Fruit fly (Drosophila melanogaster) whole organism, pupa: Measurements from ENCODE around the gene mtgo.

Experiments used
- CG10348 ChIP-seq: fragments of 200-800 bp; sonication (Bioruptor generic); IDR thresholded peaks from 2 replicates; pipeline ENCODE4 v1.3.6; 2022; ENCODE audit warnings: missing biosample characterization, missing genetic modification characterization
- CG12605 ChIP-seq: fragments of 200-800 bp; sonication (Bioruptor generic); IDR thresholded peaks from 2 replicates; pipeline ENCODE4 v1.3.6; 2022; ENCODE audit warnings: missing biosample characterization, missing genetic modification characterization
- CG13204 ChIP-seq: fragments of 200-800 bp; sonication (Bioruptor generic); optimal IDR thresholded peaks from 2 replicates; lab custom pipeline; 2018; ENCODE audit warnings: missing biosample characterization, mild to moderate bottlenecking, missing genetic modification characterization, moderate library complexity
- CG14655 ChIP-seq: fragments of 200-800 bp; sonication (Bioruptor generic); optimal IDR thresholded peaks from 3 replicates; lab custom pipeline; 2017; ENCODE audit warnings: mild to moderate bottlenecking, missing biosample characterization, missing genetic modification reagents, missing genetic modification characterization
- CG15710 ChIP-seq: fragments of 200-800 bp; sonication (Bioruptor generic); optimal IDR thresholded peaks from 2 replicates; lab custom pipeline; 2018; ENCODE audit warnings: missing biosample characterization, mild to moderate bottlenecking, missing genetic modification characterization, moderate library complexity
- CG17806 ChIP-seq: fragments of 200-800 bp; sonication (Bioruptor generic); optimal IDR thresholded peaks from 2 replicates; lab custom pipeline; 2018; ENCODE audit warnings: missing biosample characterization, mild to moderate bottlenecking, missing genetic modification characterization, moderate library complexity
- CG32121 ChIP-seq: fragments of 200-800 bp; sonication (Bioruptor generic); IDR thresholded peaks from 2 replicates; pipeline ENCODE4 v1.3.6; 2022; ENCODE audit warnings: missing biosample characterization, missing genetic modification characterization
- CG8301 ChIP-seq: fragments of 200-800 bp; sonication (Bioruptor generic); optimal IDR thresholded peaks from 2 replicates; lab custom pipeline; 2018; ENCODE audit warnings: missing biosample characterization, mild to moderate bottlenecking, missing genetic modification characterization
- Ets98B ChIP-seq: fragments of 200-800 bp; sonication (Bioruptor generic); IDR thresholded peaks from 2 replicates; pipeline ENCODE4 v1.3.6; 2022; ENCODE audit warnings: missing biosample characterization, missing genetic modification characterization
- Pif1B ChIP-seq: fragments of 200-800 bp; sonication (Bioruptor generic); optimal IDR thresholded peaks from 3 replicates; lab custom pipeline; 2016; ENCODE audit warnings: missing biosample characterization, missing genetic modification characterization
- Snoo ChIP-seq: fragments of 200-800 bp; sonication (Bioruptor generic); optimal IDR thresholded peaks from 3 replicates; lab custom pipeline; 2017; ENCODE audit warnings: missing biosample characterization, mild to moderate bottlenecking, missing genetic modification characterization, inconsistent platforms
- fd96Ca ChIP-seq: fragments of 200-800 bp; sonication (Bioruptor generic); IDR thresholded peaks from 3 replicates; pipeline ENCODE4 v1.3.6; 2022; ENCODE audit warnings: missing biosample characterization, missing genetic modification characterization
- gl ChIP-seq: fragments of 200-800 bp; sonication (Bioruptor generic); optimal IDR thresholded peaks from 2 replicates; lab custom pipeline; 2018; ENCODE audit warnings: missing biosample characterization, mild to moderate bottlenecking, missing genetic modification characterization
- rn ChIP-seq: fragments of 200-800 bp; sonication (Bioruptor generic); IDR thresholded peaks from 2 replicates; pipeline ENCODE4 v1.3.6; 2022; ENCODE audit warnings: missing biosample characterization, missing genetic modification characterization

mtgo gene

DNA sequence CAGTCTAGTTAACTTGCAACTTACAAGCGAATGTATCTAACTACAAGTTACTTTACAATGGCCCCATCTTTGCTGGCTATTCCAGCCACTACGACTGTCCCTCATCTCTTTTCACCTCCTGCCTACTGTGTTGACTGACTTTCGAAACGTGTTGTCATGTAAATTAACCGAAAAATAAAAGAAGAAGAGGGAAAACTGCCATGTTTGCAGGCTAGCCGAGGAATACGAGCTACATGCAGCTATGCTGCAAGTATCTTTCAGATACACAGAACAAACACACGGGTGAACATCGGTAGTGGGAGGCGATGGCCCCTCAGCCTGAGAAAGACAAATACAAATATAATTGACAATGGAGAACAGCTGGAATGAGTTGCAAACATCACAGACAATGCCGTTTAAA lies 165.9 kb downstream of the mtgo start:
- TF ChIP-seq CG12605 (GFP tag; lab: Robert Waterston, UW) (no peak), CG13204 (GFP tag; lab: Kevin White, UChicago) (no peak), CG32121 (GFP tag; lab: Robert Waterston, UW) (no peak), CG10348 (GFP tag; lab: Robert Waterston, UW) (no peak), CG8301 (tag; lab: Kevin White, UChicago) (no peak), rn (GFP tag; lab: Robert Waterston, UW) (no peak), Pif1B (no peak), fd96Ca (no peak)
- TF ChIP-seq, all 21 proteins: peak for 0

DNA sequence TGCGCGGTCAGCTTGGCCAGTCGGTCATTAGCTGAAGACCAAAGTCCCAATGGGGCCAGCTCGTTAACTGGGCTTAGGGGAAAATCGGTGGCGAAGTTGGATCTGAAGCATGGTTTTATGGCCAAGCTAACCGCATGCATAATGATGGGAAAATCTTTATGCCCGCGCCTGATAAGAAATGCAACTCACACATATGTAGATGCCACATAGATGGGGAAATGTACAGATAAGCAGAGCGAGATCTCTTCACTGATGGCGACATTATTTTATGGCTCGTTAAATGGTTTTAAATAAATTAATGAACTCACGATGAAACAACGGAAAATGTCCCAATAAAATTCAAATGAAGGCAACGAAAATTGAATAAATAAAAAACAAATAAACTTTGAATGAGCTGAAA lies 167.1 kb downstream of the mtgo start:
- TF ChIP-seq CG12605 (GFP tag; lab: Robert Waterston, UW) (no peak), CG14655 (no peak), CG17806 (tag; lab: Kevin White, UChicago) (no peak), gl (no peak), CG15710 (tag; lab: Kevin White, UChicago) (no peak), Snoo (tag; lab: Kevin White, UChicago) (no peak), CG10348 (GFP tag; lab: Robert Waterston, UW) (no peak), Ets98B (GFP tag; lab: Robert Waterston, UW) (no peak), CG32121 (GFP tag; lab: Robert Waterston, UW) (no peak)
